Worm (Caenorhabditis elegans): ENCODE results near the gene T02B11.9.

DNA sequence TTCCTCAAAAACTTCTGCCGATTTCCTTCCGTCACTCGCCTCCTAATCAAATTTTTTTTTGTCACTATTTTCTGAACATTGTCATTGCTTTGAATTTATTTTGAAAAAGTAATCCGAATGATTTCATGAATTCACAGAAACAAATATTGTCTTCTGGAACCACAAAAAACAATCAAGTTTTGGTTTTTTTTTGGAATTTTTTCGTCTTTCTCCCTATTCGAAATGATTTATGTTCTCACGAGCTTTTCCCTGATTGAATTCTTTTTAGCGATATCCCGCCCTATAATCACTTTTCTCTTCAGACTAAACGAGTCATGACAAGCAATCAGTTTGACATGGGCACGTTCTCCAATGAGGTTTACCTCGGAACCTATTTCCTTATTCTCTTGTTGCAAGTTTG is 42.7 kb upstream of the T02B11.9 start, which contains the start of gene F41H8.1:
- TF ChIP-seq zip-11 (GFP tag; IDR thresholded peaks at IDR 0.05) (no peak), zag-1 (tag; optimal IDR thresholded peaks at IDR 0.05) (no peak), ceh-82 (tag; optimal IDR thresholded peaks at IDR 0.05) (no peak), aly-2 (tag; optimal IDR thresholded peaks at IDR 0.05) (no peak), egl-27 (tag; optimal IDR thresholded peaks at IDR 0.05) (no peak), lin-15B (tag; optimal IDR thresholded peaks at IDR 0.05) (no peak), jun-1 (tag; optimal IDR thresholded peaks at IDR 0.05) (no peak), php-3 (GFP tag; IDR thresholded peaks at IDR 0.05) (no peak), ZK337.2 (GFP tag; IDR thresholded peaks at IDR 0.05) (no peak), set-16 (GFP tag; IDR thresholded peaks at IDR 0.05) (no peak), nhr-11 (tag; optimal IDR thresholded peaks at IDR 0.05) (no peak)
